Worm (Caenorhabditis elegans) whole organism, late embryonic: ENCODE measurements around the gene miro-1.

Experiments used
- ama-1 ChIP-seq: fragments of 150-350 bp; optimal IDR thresholded peaks from 2 replicates; lab custom pipeline; 2014
- ceh-19 ChIP-seq: fragments of 200-800 bp; sonication (Bioruptor generic); optimal IDR thresholded peaks from 2 replicates; lab custom pipeline; 2018; ENCODE audit warnings: mild to moderate bottlenecking, missing genetic modification characterization, missing compliant biosample characterization
- ceh-22 ChIP-seq: sonication (generic microtip); optimal IDR thresholded peaks from 2 replicates; lab custom pipeline; 2017; ENCODE audit warnings: missing biosample characterization, missing genetic modification characterization
- ceh-9 ChIP-seq: sonication (generic microtip); optimal IDR thresholded peaks from 2 replicates; lab custom pipeline; 2016; ENCODE audit warnings: mild to moderate bottlenecking, missing genetic modification characterization, inconsistent platforms, missing compliant biosample characterization
- elt-2 ChIP-seq: sonication (generic microtip); optimal IDR thresholded peaks from 2 replicates; lab custom pipeline; 2016; ENCODE audit warnings: missing genetic modification reagents, missing genetic modification characterization, missing compliant biosample characterization
- ets-4 ChIP-seq: sonication (generic microtip); optimal IDR thresholded peaks from 2 replicates; lab custom pipeline; 2016; ENCODE audit warnings: missing genetic modification characterization, missing compliant biosample characterization
- fkh-6 ChIP-seq: sonication (generic microtip); optimal IDR thresholded peaks from 2 replicates; lab custom pipeline; 2016; ENCODE audit warnings: missing genetic modification characterization, missing compliant biosample characterization
- gmeb-2 ChIP-seq: sonication (generic microtip); optimal IDR thresholded peaks from 2 replicates; lab custom pipeline; 2016; ENCODE audit warnings: missing genetic modification characterization, inconsistent platforms, missing compliant biosample characterization
- mec-3 ChIP-seq: sonication (generic microtip); optimal IDR thresholded peaks from 2 replicates; lab custom pipeline; 2016; ENCODE audit warnings: borderline replicate concordance, missing genetic modification characterization, missing compliant biosample characterization
- nhr-11 ChIP-seq: fragments of 150-350 bp; optimal IDR thresholded peaks from 2 replicates; lab custom pipeline; 2014; ENCODE audit warnings: missing biosample characterization, missing genetic modification characterization
- pha-2 ChIP-seq: sonication (generic microtip); optimal IDR thresholded peaks from 2 replicates; lab custom pipeline; 2017; ENCODE audit warnings: mild to moderate bottlenecking, missing genetic modification characterization, missing compliant biosample characterization
- sox-4 ChIP-seq: sonication (generic microtip); optimal IDR thresholded peaks from 2 replicates; lab custom pipeline; 2017; ENCODE audit warnings: mild to moderate bottlenecking, missing genetic modification characterization, inconsistent platforms, missing compliant biosample characterization

ce11 chrIV:4758659-4759058 is 43.1 kb upstream of the miro-1 start, which contains the start of gene Y17G9B.8:
- TF ChIP-seq fkh-6 (tag; lab: Kevin White, UChicago) (no peak), gmeb-2 (tag; lab: Kevin White, UChicago) (no peak), sox-4 (no peak), ceh-22 (tag; lab: Kevin White, UChicago) (no peak), ceh-9 (no peak), nhr-11 (tag; lab: Kevin White, UChicago) (no peak), ama-1 (no peak), elt-2 (tag; lab: Kevin White, UChicago) (no peak), pha-2 (no peak), ets-4 (tag; lab: Kevin White, UChicago) (no peak), ceh-19 (GFP tag; lab: Kevin White, UChicago) (no peak), mec-3 (no peak)
